Worm (Caenorhabditis elegans) whole organism, L4/young adult: ENCODE measurements around the gene ify-1.

Experiments used
- dao-5 ChIP-seq: sonication (generic microtip); optimal IDR thresholded peaks from 2 replicates; lab custom pipeline; 2016; ENCODE audit warnings: missing genotype, missing genetic modification characterization, moderate library complexity, missing compliant biosample characterization
- him-1 ChIP-seq: sonication (generic microtip); optimal IDR thresholded peaks from 2 replicates; lab custom pipeline; 2016; ENCODE audit warnings: missing genotype, missing genetic modification reagents, missing genetic modification characterization, missing compliant biosample characterization

ce11 chrII:5049249-5049648 is 5.7 kb downstream of the ify-1 start:
- TF ChIP-seq dao-5 (tag; lab: Kevin White, UChicago): no peak
- TF ChIP-seq him-1 (tag; lab: Kevin White, UChicago): no peak
